Worm (Caenorhabditis elegans) whole organism, young adult: Measurements from ENCODE around the gene T19D7.5.

Experiments used
- K11D2.4 ChIP-seq: fragments of 200-800 bp; sonication (Bioruptor generic); IDR thresholded peaks from 2 replicates; pipeline ENCODE4 v1.3.6; 2022; ENCODE audit warnings: missing genetic modification reagents, missing genetic modification characterization, missing compliant biosample characterization
- cebp-1 ChIP-seq, 2 experiments: fragments of 200-800 bp in 1 of 2; sonication (Bioruptor generic) in 1 of 2; sonication (generic microtip) in 1 of 2; IDR thresholded peaks in 1 of 2; optimal IDR thresholded peaks in 1 of 2; 2 replicates each; pipeline versions ENCODE4 v1.3.6 to Lab custom; 2017 to 2022; ENCODE audit warnings: missing compliant biosample characterization in 2 of 2, missing genetic modification characterization in 2 of 2, mild to moderate bottlenecking in 1 of 2, missing genetic modification reagents in 1 of 2, moderate library complexity in 1 of 2
- die-1 ChIP-seq: sonication (generic microtip); optimal IDR thresholded peaks from 2 replicates; lab custom pipeline; 2016; ENCODE audit warnings: missing genotype, mild to moderate bottlenecking, missing genetic modification characterization, missing compliant biosample characterization
- hmg-20 ChIP-seq: fragments of 200-800 bp; sonication (Bioruptor generic); IDR thresholded peaks from 2 replicates; pipeline ENCODE4 v1.3.6; 2022; ENCODE audit warnings: missing genetic modification reagents, missing genetic modification characterization, missing compliant biosample characterization
- hsf-1 ChIP-seq: fragments of 200-800 bp; sonication (Bioruptor generic); IDR thresholded peaks from 2 replicates; pipeline ENCODE4 v1.3.6; 2022; ENCODE audit warnings: missing genetic modification reagents, missing genetic modification characterization, missing compliant biosample characterization
- lin-54 ChIP-seq: fragments of 200-800 bp; sonication (Bioruptor generic); optimal IDR thresholded peaks from 2 replicates; lab custom pipeline; 2018; ENCODE audit warnings: mild to moderate bottlenecking, missing genetic modification characterization, missing compliant biosample characterization
- mel-28 ChIP-seq: sonication (generic microtip); optimal IDR thresholded peaks from 2 replicates; lab custom pipeline; 2016; ENCODE audit warnings: borderline replicate concordance, mild to moderate bottlenecking, missing genetic modification characterization, missing compliant biosample characterization
- rpc-1 ChIP-seq, 2 experiments: fragments of 150-350 bp in 1 of 2; sonication (generic microtip) in 1 of 2; optimal IDR thresholded peaks; 2 replicates each; lab custom pipeline; 2014 to 2018; ENCODE audit warnings: missing biosample characterization in 1 of 2, missing genetic modification characterization in 1 of 2, missing genetic modification reagents in 1 of 2, missing genotype in 1 of 2
- sptf-2 ChIP-seq: fragments of 200-800 bp; sonication (Bioruptor generic); optimal IDR thresholded peaks from 2 replicates; lab custom pipeline; 2018; ENCODE audit warnings: mild to moderate bottlenecking, missing genetic modification characterization, missing compliant biosample characterization
- tbx-9 ChIP-seq: sonication (generic microtip); optimal IDR thresholded peaks from 2 replicates; lab custom pipeline; 2016; ENCODE audit warnings: borderline replicate concordance, missing genetic modification characterization, inconsistent platforms, missing compliant biosample characterization
- unc-130 ChIP-seq: sonication (generic microtip); optimal IDR thresholded peaks from 2 replicates; lab custom pipeline; 2016; ENCODE audit warnings: missing genetic modification reagents, missing genetic modification characterization, missing compliant biosample characterization
- ztf-26 ChIP-seq: sonication (generic microtip); optimal IDR thresholded peaks from 2 replicates; lab custom pipeline; 2017; ENCODE audit warnings: missing genetic modification characterization, missing compliant biosample characterization

Gene T19D7.5

DNA sequence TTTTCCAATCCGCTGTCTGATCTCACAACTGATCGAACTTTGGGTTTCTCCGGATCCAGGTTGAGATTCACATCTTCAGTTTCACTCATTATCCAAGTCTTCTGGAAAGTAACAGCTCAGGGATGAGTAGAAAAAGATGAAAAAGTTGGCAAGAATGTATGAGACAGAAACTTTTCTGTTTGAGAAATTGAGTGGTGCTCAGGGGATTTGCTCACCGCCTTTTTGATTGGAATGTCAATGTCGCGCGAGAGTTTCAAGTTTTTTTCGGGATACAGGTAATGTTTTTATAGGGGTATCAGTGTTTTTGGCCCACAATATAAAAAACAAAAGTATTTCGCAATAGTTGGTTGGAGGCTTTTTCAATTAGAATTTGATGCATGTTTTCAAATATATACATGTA, 44.8 kb downstream of the T19D7.5 start, which contains the start of gene unc-96:
TSS of gene unc-96 (minus strand) at position 101 of the 400 bp plus-strand sequence.
- TF ChIP-seq cebp-1 (GFP tag; IDR thresholded peaks at IDR 0.05; lab: Robert Waterston, UW) (peak; percentile 67), cebp-1 (tag; optimal IDR thresholded peaks at IDR 0.05; lab: Kevin White, UChicago) (no peak), rpc-1 (optimal IDR thresholded peaks at IDR 0.05; lab: Kevin White, UChicago) (no peak), rpc-1 (tag; optimal IDR thresholded peaks at IDR 0.05; lab: Kevin White, UChicago) (no peak), hsf-1 (GFP tag; lab: Robert Waterston, UW) (no peak)

DNA sequence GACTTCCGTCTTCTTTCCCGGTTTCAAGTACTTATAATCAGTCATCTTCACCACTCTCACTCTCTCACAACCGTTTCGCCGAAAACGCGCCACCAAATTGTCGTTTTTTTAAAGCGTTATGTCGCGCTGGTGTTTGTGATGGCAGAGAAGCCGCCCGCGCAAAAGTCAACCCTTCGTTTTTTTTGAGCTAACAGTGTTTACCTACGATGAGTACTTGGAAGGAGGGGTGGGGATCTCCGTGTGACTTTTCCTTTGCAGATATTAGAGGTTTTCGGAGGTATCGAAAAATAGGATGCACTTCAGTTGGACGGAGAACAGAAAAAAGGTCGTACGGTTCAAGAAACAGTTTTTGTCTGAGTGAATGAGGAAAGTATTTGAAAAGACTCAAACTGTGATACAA, 48.3 kb downstream of the T19D7.5 start:
- TF ChIP-seq die-1 (tag; lab: Kevin White, UChicago) (no peak), lin-54 (no peak), sptf-2 (no peak), ztf-26 (tag; lab: Kevin White, UChicago) (no peak), tbx-9 (tag; lab: Kevin White, UChicago) (no peak), K11D2.4 (GFP tag; lab: Robert Waterston, UW) (no peak), hmg-20 (GFP tag; lab: Robert Waterston, UW) (no peak), unc-130 (no peak), mel-28 (no peak)
